Fruit fly (Drosophila melanogaster) whole organism, embryonic: ENCODE data around the gene goe.

Source experiments
- CG10366 ChIP-seq: fragments of 200-800 bp; sonication (Bioruptor generic); IDR thresholded peaks from 2 replicates; pipeline ENCODE4 v1.3.6; 2022; ENCODE audit warnings: missing biosample characterization, missing genetic modification characterization
- CG11504 ChIP-seq: fragments of 200-800 bp; sonication (Bioruptor generic); optimal IDR thresholded peaks from 3 replicates; lab custom pipeline; 2019; ENCODE audit warnings: missing biosample characterization, mild to moderate bottlenecking, missing genetic modification characterization, moderate library complexity
- CG12391 ChIP-seq: fragments of 200-800 bp; sonication (Bioruptor generic); optimal IDR thresholded peaks from 3 replicates; lab custom pipeline; 2018; ENCODE audit warnings: missing biosample characterization, mild to moderate bottlenecking, missing genetic modification characterization, moderate library complexity
- CG12659 ChIP-seq: fragments of 200-800 bp; sonication (Bioruptor generic); optimal IDR thresholded peaks from 3 replicates; lab custom pipeline; 2017; ENCODE audit warnings: mild to moderate bottlenecking, missing biosample characterization, missing genetic modification reagents, missing genetic modification characterization
- CG13424 ChIP-seq: fragments of 200-800 bp; sonication (Bioruptor generic); optimal IDR thresholded peaks from 2 replicates; lab custom pipeline; 2019; ENCODE audit warnings: missing biosample characterization, mild to moderate bottlenecking, missing genetic modification characterization, moderate library complexity
- CG15269 ChIP-seq: fragments of 200-800 bp; sonication (Bioruptor generic); optimal IDR thresholded peaks from 2 replicates; lab custom pipeline; 2018; ENCODE audit warnings: missing biosample characterization, mild to moderate bottlenecking, missing genetic modification characterization, moderate library complexity
- CG1602 ChIP-seq: fragments of 200-800 bp; sonication (Bioruptor generic); optimal IDR thresholded peaks from 3 replicates; lab custom pipeline; 2016; ENCODE audit warnings: missing biosample characterization, missing genetic modification characterization
- CG1647 ChIP-seq: fragments of 200-800 bp; sonication (Bioruptor generic); optimal IDR thresholded peaks from 3 replicates; lab custom pipeline; 2016; ENCODE audit warnings: missing biosample characterization, missing genetic modification characterization
- CG17385 ChIP-seq: fragments of 200-800 bp; sonication (Bioruptor generic); optimal IDR thresholded peaks from 3 replicates; lab custom pipeline; 2018; ENCODE audit warnings: missing biosample characterization, mild to moderate bottlenecking, missing genetic modification characterization
- CG18476 ChIP-seq: fragments of 200-800 bp; sonication (Bioruptor generic); optimal IDR thresholded peaks from 2 replicates; lab custom pipeline; 2016; ENCODE audit warnings: missing biosample characterization, mild to moderate bottlenecking, missing genetic modification characterization
- CG2120 ChIP-seq: fragments of 200-800 bp; sonication (Bioruptor generic); optimal IDR thresholded peaks from 3 replicates; lab custom pipeline; 2016; ENCODE audit warnings: missing biosample characterization, missing genetic modification characterization
- CG30403 ChIP-seq: fragments of 200-800 bp; sonication (Bioruptor generic); optimal IDR thresholded peaks from 3 replicates; lab custom pipeline; 2016; ENCODE audit warnings: missing biosample characterization, missing genetic modification characterization
- CG31441 ChIP-seq: fragments of 200-800 bp; sonication (Bioruptor generic); IDR thresholded peaks from 2 replicates; pipeline ENCODE4 v1.3.6; 2022; ENCODE audit warnings: missing biosample characterization, missing genetic modification characterization
- CG3847 ChIP-seq: fragments of 200-800 bp; sonication (Bioruptor generic); IDR thresholded peaks from 2 replicates; pipeline ENCODE4 v1.3.6; 2022; ENCODE audit warnings: missing biosample characterization, missing genetic modification characterization
- CG6689 ChIP-seq: fragments of 200-800 bp; sonication (Bioruptor generic); IDR thresholded peaks from 2 replicates; pipeline ENCODE4 v1.3.6; 2022; ENCODE audit warnings: missing biosample characterization, missing genetic modification characterization
- CG7839 ChIP-seq: fragments of 200-800 bp; sonication (Bioruptor generic); optimal IDR thresholded peaks from 3 replicates; lab custom pipeline; 2018; ENCODE audit warnings: missing biosample characterization, mild to moderate bottlenecking, missing genetic modification characterization, moderate library complexity
- CG8388 ChIP-seq: fragments of 200-800 bp; sonication (Bioruptor generic); optimal IDR thresholded peaks from 2 replicates; lab custom pipeline; 2019; ENCODE audit warnings: missing biosample characterization, mild to moderate bottlenecking, missing genetic modification characterization, moderate library complexity
- CG8924 ChIP-seq: fragments of 200-800 bp; optimal IDR thresholded peaks from 3 replicates; lab custom pipeline; 2019; ENCODE audit warnings: missing biosample characterization, mild to moderate bottlenecking, missing genetic modification characterization, moderate library complexity
- CG9437 ChIP-seq: fragments of 200-800 bp; sonication (Bioruptor generic); optimal IDR thresholded peaks from 2 replicates; lab custom pipeline; 2018; ENCODE audit warnings: missing biosample characterization, mild to moderate bottlenecking, missing genetic modification characterization
- CG9727 ChIP-seq: fragments of 200-800 bp; sonication (Bioruptor generic); optimal IDR thresholded peaks from 3 replicates; lab custom pipeline; 2017; ENCODE audit warnings: missing biosample characterization, mild to moderate bottlenecking, missing genetic modification characterization
- CG9817 ChIP-seq: fragments of 200-800 bp; sonication (Bioruptor generic); optimal IDR thresholded peaks from 2 replicates; lab custom pipeline; 2018; ENCODE audit warnings: missing biosample characterization, mild to moderate bottlenecking, missing genetic modification characterization, moderate library complexity
- CoRest ChIP-seq: fragments of 200-800 bp; sonication (Bioruptor generic); optimal IDR thresholded peaks from 3 replicates; lab custom pipeline; 2018; ENCODE audit warnings: missing biosample characterization, mild to moderate bottlenecking, missing genetic modification characterization, moderate library complexity
- Dek ChIP-seq: fragments of 200-800 bp; sonication (Bioruptor generic); optimal IDR thresholded peaks from 3 replicates; lab custom pipeline; 2019; ENCODE audit warnings: missing biosample characterization, mild to moderate bottlenecking, missing genetic modification characterization, moderate library complexity
- Eip74EF ChIP-seq, 2 experiments: fragments of 200-800 bp in 1 of 2; fragments of >200 bp in 1 of 2; sonication (Bioruptor generic) in 1 of 2; optimal IDR thresholded peaks; 2 replicates each; lab custom pipeline; 2017 to 2019; ENCODE audit warnings: missing biosample characterization in 2 of 2, missing genetic modification characterization in 2 of 2, mild to moderate bottlenecking in 1 of 2, moderate library complexity in 1 of 2
- Ets65A ChIP-seq: fragments of 200-800 bp; sonication (Bioruptor generic); peaks from one replicate; lab custom pipeline; 2016; ENCODE audit warnings: missing biosample characterization, missing genetic modification characterization
- HmgZ ChIP-seq: fragments of 200-800 bp; sonication (Bioruptor generic); optimal IDR thresholded peaks from 2 replicates; lab custom pipeline; 2018; ENCODE audit warnings: missing biosample characterization, mild to moderate bottlenecking, missing genetic modification characterization
- Hmr ChIP-seq: fragments of 200-800 bp; sonication (Bioruptor generic); optimal IDR thresholded peaks from 3 replicates; lab custom pipeline; 2017; ENCODE audit warnings: mild to moderate bottlenecking, missing biosample characterization, missing genetic modification reagents, missing genetic modification characterization
- Hr78 ChIP-seq, 2 experiments: fragments of 200-800 bp in 1 of 2; fragments of >200 bp in 1 of 2; sonication (Bioruptor generic) in 1 of 2; optimal IDR thresholded peaks; 2 replicates each; lab custom pipeline; 2017 to 2019; ENCODE audit warnings: missing biosample characterization in 2 of 2, missing genetic modification characterization in 2 of 2, mild to moderate bottlenecking in 1 of 2, moderate library complexity in 1 of 2
- NfI ChIP-seq: fragments of 200-800 bp; sonication (Bioruptor generic); optimal IDR thresholded peaks from 3 replicates; lab custom pipeline; 2018; ENCODE audit warnings: missing biosample characterization, mild to moderate bottlenecking, missing genetic modification characterization, moderate library complexity
- PHDP ChIP-seq: fragments of 200-800 bp; sonication (Bioruptor generic); optimal IDR thresholded peaks from 3 replicates; lab custom pipeline; 2018; ENCODE audit warnings: missing biosample characterization, mild to moderate bottlenecking, missing genetic modification characterization, moderate library complexity
- Ssrp ChIP-seq: fragments of 200-800 bp; sonication (Bioruptor generic); optimal IDR thresholded peaks from 2 replicates; lab custom pipeline; 2018; ENCODE audit warnings: missing biosample characterization, mild to moderate bottlenecking, missing genetic modification characterization, moderate library complexity
- crol ChIP-seq: fragments of 200-800 bp; sonication (Bioruptor generic); IDR thresholded peaks from 2 replicates; pipeline ENCODE4 v1.3.6; 2022; ENCODE audit warnings: missing biosample characterization, missing genetic modification characterization
- cwo ChIP-seq: fragments of 200-800 bp; sonication (Bioruptor generic); optimal IDR thresholded peaks from 3 replicates; lab custom pipeline; 2017; ENCODE audit warnings: missing biosample characterization, missing genetic modification characterization, mild to moderate bottlenecking, moderate library complexity, missing genetic modification reagents
- dmrt99B ChIP-seq: fragments of 200-800 bp; sonication (Bioruptor generic); optimal IDR thresholded peaks from 2 replicates; lab custom pipeline; 2018; ENCODE audit warnings: missing biosample characterization, mild to moderate bottlenecking, missing genetic modification characterization, moderate library complexity
- eyg ChIP-seq: fragments of 200-800 bp; sonication (Bioruptor generic); optimal IDR thresholded peaks from 3 replicates; lab custom pipeline; 2016; ENCODE audit warnings: missing biosample characterization, missing genetic modification characterization
- ftz-f1 ChIP-seq: fragments of 200-800 bp; sonication (Bioruptor generic); optimal IDR thresholded peaks from 2 replicates; lab custom pipeline; 2016; ENCODE audit warnings: missing biosample characterization, missing genetic modification characterization
- gem ChIP-seq: fragments of 200-800 bp; sonication (Bioruptor generic); optimal IDR thresholded peaks from 2 replicates; lab custom pipeline; 2019; ENCODE audit warnings: missing biosample characterization, mild to moderate bottlenecking, missing genetic modification characterization, moderate library complexity
- grau ChIP-seq: fragments of 200-800 bp; optimal IDR thresholded peaks from 3 replicates; lab custom pipeline; 2019; ENCODE audit warnings: missing biosample characterization, mild to moderate bottlenecking, missing genetic modification characterization, moderate library complexity
- hb ChIP-seq: fragments of 200-800 bp; sonication (Bioruptor generic); IDR thresholded peaks from 3 replicates; pipeline ENCODE4 v1.3.6; 2022; ENCODE audit warnings: missing biosample characterization, missing genetic modification characterization; ENCODE audit not compliant: partially characterized antibody
- lbe ChIP-seq: fragments of 200-800 bp; sonication (Bioruptor generic); optimal IDR thresholded peaks from 2 replicates; lab custom pipeline; 2016; ENCODE audit warnings: missing biosample characterization, mild to moderate bottlenecking, missing genetic modification characterization
- lov ChIP-seq, 2 experiments: fragments of 200-800 bp in 1 of 2; fragments of >200 bp in 1 of 2; sonication (Bioruptor generic) in 1 of 2; IDR thresholded peaks in 1 of 2; optimal IDR thresholded peaks in 1 of 2; 2 replicates in 1 of 2; 3 replicates in 1 of 2; pipeline versions ENCODE4 v1.3.6 to Lab custom; 2017 to 2022; ENCODE audit warnings: missing biosample characterization in 1 of 2, missing genetic modification characterization in 1 of 2
- nmo ChIP-seq: fragments of 200-800 bp; sonication (Bioruptor generic); optimal IDR thresholded peaks from 2 replicates; lab custom pipeline; 2018; ENCODE audit warnings: missing biosample characterization, mild to moderate bottlenecking, missing genetic modification characterization, moderate library complexity
- row ChIP-seq: fragments of 200-800 bp; sonication (Bioruptor generic); IDR thresholded peaks from 3 replicates; pipeline ENCODE4 v1.3.6; 2022; ENCODE audit warnings: missing biosample characterization, missing genetic modification characterization
- sens-2 ChIP-seq: fragments of 200-800 bp; sonication (Bioruptor generic); IDR thresholded peaks from 2 replicates; pipeline ENCODE4 v1.3.6; 2022; ENCODE audit warnings: missing biosample characterization, missing genetic modification characterization
- sqz ChIP-seq: fragments of 200-800 bp; sonication (Bioruptor generic); optimal IDR thresholded peaks from 3 replicates; lab custom pipeline; 2018; ENCODE audit warnings: missing biosample characterization, mild to moderate bottlenecking, missing genetic modification characterization
- sug ChIP-seq: fragments of 200-800 bp; optimal IDR thresholded peaks from 2 replicates; lab custom pipeline; 2019; ENCODE audit warnings: missing biosample characterization, mild to moderate bottlenecking, missing genetic modification characterization, moderate library complexity
- unpg ChIP-seq: fragments of 200-800 bp; sonication (Bioruptor generic); optimal IDR thresholded peaks from 3 replicates; lab custom pipeline; 2018; ENCODE audit warnings: missing biosample characterization, mild to moderate bottlenecking, missing genetic modification characterization, moderate library complexity
- wdn ChIP-seq: fragments of 200-800 bp; sonication (Bioruptor generic); IDR thresholded peaks from 2 replicates; pipeline ENCODE4 v1.3.6; 2022; ENCODE audit warnings: missing biosample characterization, missing genetic modification characterization

goe gene

DNA sequence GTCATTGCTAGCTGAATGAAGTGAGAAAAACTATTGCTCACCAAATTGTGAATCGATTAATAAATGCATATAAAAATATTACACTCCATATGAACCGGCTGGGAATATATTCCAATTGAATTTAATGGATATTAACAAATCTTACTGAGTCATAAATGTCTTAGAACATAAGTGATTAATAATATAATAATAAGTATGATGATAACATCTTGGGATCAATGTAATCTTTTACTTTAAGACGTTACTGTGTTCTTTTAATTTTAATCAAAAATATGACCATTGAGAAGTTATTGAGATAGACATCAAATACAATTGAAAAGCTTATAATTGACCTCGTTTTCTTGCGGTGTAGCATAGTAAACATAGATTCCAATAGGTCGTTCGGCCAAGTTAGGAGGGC lies 59.4 kb downstream of the goe start:
- TF ChIP-seq CG13424 (tag; lab: Kevin White, UChicago) (peak; percentile 47), CG17385 (GFP tag; lab: Kevin White, UChicago) (peak; percentile 39), CG6689 (GFP tag; lab: Robert Waterston, UW) (0 out of 2 replicates have a peak, but pooled peaks have one; percentile 8), grau (tag; lab: Kevin White, UChicago) (peak; percentile 55), Hmr (GFP tag; lab: Kevin White, UChicago) (peak; percentile 48), NfI (GFP tag; lab: Kevin White, UChicago) (no peak), CG9727 (peak; percentile 20), sug (tag; lab: Kevin White, UChicago) (peak; percentile 23), nmo (GFP tag; lab: Kevin White, UChicago) (peak; percentile 29), cwo (GFP tag; lab: Kevin White, UChicago) (peak; percentile 3), dmrt99B (tag; lab: Kevin White, UChicago) (peak; percentile 49), ftz-f1 (GFP tag; lab: Kevin White, UChicago) (no peak), CG7839 (tag; lab: Kevin White, UChicago) (peak; percentile 51), CG31441 (GFP tag; lab: Robert Waterston, UW) (peak; percentile 37; the same call in 1 of the 2 replicates), Ets65A (GFP tag; lab: Kevin White, UChicago) (peak; percentile 52), CG8388 (GFP tag; lab: Kevin White, UChicago) (peak; percentile 13), CG9817 (tag; lab: Kevin White, UChicago) (peak; percentile 35), CG18476 (GFP tag; lab: Kevin White, UChicago) (no peak), eyg (GFP tag; lab: Kevin White, UChicago) (no peak), CG15269 (peak; percentile 54), lov (optimal IDR thresholded peaks at IDR 0.05; lab: Kevin White, UChicago) (no peak), lov (GFP tag; IDR thresholded peaks at IDR 0.05; lab: Robert Waterston, UW) (no peak), lbe (GFP tag; lab: Kevin White, UChicago) (no peak), row (0 out of 3 replicates have a peak, but pooled peaks have one; percentile 33), CG2120 (GFP tag; lab: Kevin White, UChicago) (peak; percentile 37), CG3847 (GFP tag; lab: Robert Waterston, UW) (0 out of 2 replicates have a peak, but pooled peaks have one; percentile 6), CG30403 (GFP tag; lab: Kevin White, UChicago) (peak; percentile 16), sqz (GFP tag; lab: Kevin White, UChicago) (no peak), crol (no peak), Hr78 (GFP tag; optimal IDR thresholded peaks at IDR 0.05; lab: Kevin White, UChicago) (peak in 1 of 2 experiments; percentile 57), Eip74EF (GFP tag; optimal IDR thresholded peaks at IDR 0.05; lab: Kevin White, UChicago) (peak in 1 of 2 experiments; percentile 25), CG12391 (tag; lab: Kevin White, UChicago) (peak; percentile 48), CG8924 (tag; lab: Kevin White, UChicago) (peak; percentile 20), wdn (GFP tag; lab: Robert Waterston, UW) (no peak), unpg (GFP tag; lab: Kevin White, UChicago) (peak; percentile 5), CG12659 (GFP tag; lab: Kevin White, UChicago) (peak; percentile 10), Ssrp (tag; lab: Kevin White, UChicago) (peak; percentile 17), CG10366 (GFP tag; lab: Robert Waterston, UW) (0 out of 2 replicates have a peak, but pooled peaks have one; percentile 11), CG1647 (GFP tag; lab: Kevin White, UChicago) (no peak), CG1602 (no peak), Dek (peak; percentile 18), CoRest (tag; lab: Kevin White, UChicago) (peak; percentile 52), PHDP (tag; lab: Kevin White, UChicago) (peak; percentile 12), CG9437 (GFP tag; lab: Kevin White, UChicago) (peak; percentile 15), hb (GFP tag; lab: Robert Waterston, UW) (no peak), CG11504 (tag; lab: Kevin White, UChicago) (peak; percentile 34), sens-2 (GFP tag; lab: Robert Waterston, UW) (no peak), gem (tag; lab: Kevin White, UChicago) (peak; percentile 64), HmgZ (tag; lab: Kevin White, UChicago) (peak; percentile 3)
